Worm (Caenorhabditis elegans) whole organism, late embryonic: ENCODE data around the gene fbxa-61.
A peak's percentile ranks its signal among the peaks of the same experiment; 100 is the strongest.

Source experiments
- C08G9.2 ChIP-seq: sonication (generic microtip); optimal IDR thresholded peaks from 2 replicates; lab custom pipeline; 2016; ENCODE audit warnings: mild to moderate bottlenecking, missing genetic modification characterization, moderate library complexity, missing compliant biosample characterization
- F13H6.1 ChIP-seq: sonication (generic microtip); optimal IDR thresholded peaks from 2 replicates; lab custom pipeline; 2016; ENCODE audit warnings: missing genetic modification characterization, missing compliant biosample characterization
- K02D7.2 ChIP-seq: sonication (generic microtip); optimal IDR thresholded peaks from 2 replicates; lab custom pipeline; 2017; ENCODE audit warnings: mild to moderate bottlenecking, missing genetic modification characterization, missing compliant biosample characterization
- ama-1 ChIP-seq: fragments of 150-350 bp; optimal IDR thresholded peaks from 2 replicates; lab custom pipeline; 2014
- ceh-19 ChIP-seq: fragments of 200-800 bp; sonication (Bioruptor generic); optimal IDR thresholded peaks from 2 replicates; lab custom pipeline; 2018; ENCODE audit warnings: mild to moderate bottlenecking, missing genetic modification characterization, missing compliant biosample characterization
- ceh-22 ChIP-seq: sonication (generic microtip); optimal IDR thresholded peaks from 2 replicates; lab custom pipeline; 2017; ENCODE audit warnings: missing biosample characterization, missing genetic modification characterization
- ceh-24 ChIP-seq: sonication (generic microtip); optimal IDR thresholded peaks from 2 replicates; lab custom pipeline; 2016; ENCODE audit warnings: mild to moderate bottlenecking, missing genetic modification characterization, missing compliant biosample characterization
- ceh-6 ChIP-seq: fragments of 200-800 bp; sonication (Bioruptor generic); optimal IDR thresholded peaks from 2 replicates; lab custom pipeline; 2018; ENCODE audit warnings: mild to moderate bottlenecking, missing genetic modification characterization, missing compliant biosample characterization
- ceh-9 ChIP-seq: sonication (generic microtip); optimal IDR thresholded peaks from 2 replicates; lab custom pipeline; 2016; ENCODE audit warnings: mild to moderate bottlenecking, missing genetic modification characterization, inconsistent platforms, missing compliant biosample characterization
- che-1 ChIP-seq: sonication (generic microtip); optimal IDR thresholded peaks from 2 replicates; lab custom pipeline; 2016; ENCODE audit warnings: mild to moderate bottlenecking, missing genetic modification characterization, missing compliant biosample characterization
- elt-2 ChIP-seq: sonication (generic microtip); optimal IDR thresholded peaks from 2 replicates; lab custom pipeline; 2016; ENCODE audit warnings: missing genetic modification reagents, missing genetic modification characterization, missing compliant biosample characterization
- elt-4 ChIP-seq: sonication (generic microtip); optimal IDR thresholded peaks from 2 replicates; lab custom pipeline; 2016; ENCODE audit warnings: missing genetic modification characterization, missing compliant biosample characterization
- fax-1 ChIP-seq: sonication (generic microtip); optimal IDR thresholded peaks from 2 replicates; lab custom pipeline; 2016; ENCODE audit warnings: missing genotype, missing genetic modification characterization, missing compliant biosample characterization
- hlh-6 ChIP-seq: sonication (generic microtip); optimal IDR thresholded peaks from 2 replicates; lab custom pipeline; 2016; ENCODE audit warnings: missing genotype, missing genetic modification characterization, missing compliant biosample characterization
- lim-6 ChIP-seq: sonication (generic microtip); optimal IDR thresholded peaks from 2 replicates; lab custom pipeline; 2016; ENCODE audit warnings: missing genetic modification characterization, missing compliant biosample characterization
- nhr-232 ChIP-seq: sonication (generic microtip); optimal IDR thresholded peaks from 2 replicates; lab custom pipeline; 2016; ENCODE audit warnings: missing genetic modification characterization, missing compliant biosample characterization
- npax-4 ChIP-seq: sonication (generic microtip); optimal IDR thresholded peaks from 2 replicates; lab custom pipeline; 2016; ENCODE audit warnings: missing genetic modification characterization, missing compliant biosample characterization
- odd-2 ChIP-seq: sonication (generic microtip); optimal IDR thresholded peaks from 2 replicates; lab custom pipeline; 2017; ENCODE audit warnings: antibody characterized with exemption, mild to moderate bottlenecking, missing genetic modification characterization, missing compliant biosample characterization
- pax-1 ChIP-seq: fragments of 150-350 bp; optimal IDR thresholded peaks from 2 replicates; lab custom pipeline; 2014; ENCODE audit warnings: missing biosample characterization, missing genetic modification characterization
- pha-2 ChIP-seq: sonication (generic microtip); optimal IDR thresholded peaks from 2 replicates; lab custom pipeline; 2017; ENCODE audit warnings: mild to moderate bottlenecking, missing genetic modification characterization, missing compliant biosample characterization
- pha-4 ChIP-seq: fragments of 150-350 bp; optimal IDR thresholded peaks from 2 replicates; lab custom pipeline; 2018; ENCODE audit warnings: missing biosample characterization, missing genetic modification reagents, missing genetic modification characterization
- tbx-2 ChIP-seq: sonication (generic microtip); optimal IDR thresholded peaks from 2 replicates; lab custom pipeline; 2016; ENCODE audit warnings: missing genetic modification characterization, missing compliant biosample characterization
- ttx-3 ChIP-seq: sonication (generic microtip); optimal IDR thresholded peaks from 2 replicates; lab custom pipeline; 2016; ENCODE audit warnings: missing genetic modification reagents, missing genetic modification characterization, missing compliant biosample characterization
- unc-55 ChIP-seq: sonication (generic microtip); optimal IDR thresholded peaks from 2 replicates; lab custom pipeline; 2017; ENCODE audit warnings: missing biosample characterization, missing genetic modification reagents, missing genetic modification characterization

Gene fbxa-61

DNA sequence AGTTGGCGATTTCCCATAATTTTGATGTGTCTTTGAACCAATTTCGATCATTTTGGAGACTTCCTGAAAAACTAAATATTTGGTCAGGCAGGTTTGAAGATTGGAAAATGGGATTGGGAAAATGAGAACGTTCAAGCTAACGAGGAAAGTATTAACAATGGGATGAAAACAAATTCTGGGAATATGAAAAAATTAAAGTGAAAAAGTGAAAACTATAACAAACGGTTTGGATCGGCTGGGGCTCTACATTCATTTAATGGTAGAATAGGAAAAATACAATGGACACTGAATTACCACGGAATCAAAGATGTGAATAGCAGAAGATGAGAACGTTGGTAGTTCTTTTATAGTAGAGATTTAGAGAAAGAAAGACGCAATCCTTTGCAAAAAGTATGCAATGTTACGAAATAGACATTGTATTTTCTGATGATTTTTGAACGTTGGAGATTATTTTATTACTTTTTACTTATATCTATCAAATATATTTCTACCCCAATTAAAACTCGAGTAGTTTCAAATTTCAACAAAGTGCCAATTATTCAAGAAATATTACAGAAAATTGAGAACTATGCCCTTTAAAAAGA is 49.7 kb downstream of the fbxa-61 start, which contains the start of gene fbxa-50:
fbxa-50 (minus strand) TSS at position 51 of the 584 bp plus-strand sequence.
- TF ChIP-seq ceh-22 = no peak
- TF ChIP-seq ceh-6 (GFP tag; lab: Kevin White, UChicago) = no peak
- TF ChIP-seq elt-4 (tag; lab: Kevin White, UChicago) = no peak
- no peak for TF ChIP-seq tbx-2 (tag; lab: Kevin White, UChicago)
- TF ChIP-seq ceh-24 (tag; lab: Kevin White, UChicago) = no peak
- TF ChIP-seq npax-4 (tag; lab: Kevin White, UChicago) = no peak
- no peak for TF ChIP-seq che-1 (tag; lab: Kevin White, UChicago)
- no peak for TF ChIP-seq ceh-19 (GFP tag; lab: Kevin White, UChicago)
- TF ChIP-seq fax-1 (tag; lab: Kevin White, UChicago) = no peak
- TF ChIP-seq pha-2 (tag; lab: Kevin White, UChicago) = no peak
- no peak for TF ChIP-seq ama-1 (lab: Kevin White, UChicago)
- no peak for TF ChIP-seq ttx-3
- TF ChIP-seq nhr-232 (tag; lab: Kevin White, UChicago) = no peak
- TF ChIP-seq F13H6.1 = no peak
- no peak for TF ChIP-seq lim-6 (tag; lab: Kevin White, UChicago)
- TF ChIP-seq odd-2 = no peak
- no peak for TF ChIP-seq pax-1 (tag; lab: Kevin White, UChicago)
- no peak for TF ChIP-seq pha-4 (tag; lab: Kevin White, UChicago)

DNA sequence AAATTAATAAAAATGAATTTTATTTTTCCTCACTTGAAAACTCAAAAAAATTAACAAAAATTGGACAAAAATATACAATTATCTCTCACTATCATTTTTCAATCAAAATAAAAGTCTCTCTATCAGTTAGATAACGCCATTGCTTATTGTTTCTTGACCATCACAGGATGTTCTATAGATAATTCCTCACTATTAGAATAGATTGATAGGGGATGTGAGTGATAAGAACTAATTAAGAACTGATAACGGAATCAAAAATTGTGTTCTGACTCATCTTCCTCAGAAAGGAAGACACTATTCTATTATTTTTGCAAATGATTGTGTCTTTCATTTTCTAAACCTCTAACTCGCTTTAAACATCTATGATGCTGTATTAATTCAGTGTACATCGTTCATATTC is 50.3 kb downstream of the fbxa-61 start:
- no peak for TF ChIP-seq unc-55 (GFP tag; lab: Kevin White, UChicago)
- no peak for TF ChIP-seq hlh-6 (tag; lab: Kevin White, UChicago)
- TF ChIP-seq C08G9.2 (tag; lab: Kevin White, UChicago) = no peak
- no peak for TF ChIP-seq ceh-9 (tag; lab: Kevin White, UChicago)
- no peak for TF ChIP-seq ceh-6 (GFP tag; lab: Kevin White, UChicago)
- TF ChIP-seq elt-2 (tag; lab: Kevin White, UChicago) = peak; percentile 96
- no peak for TF ChIP-seq K02D7.2 (tag; lab: Kevin White, UChicago)
